Worm (Caenorhabditis elegans): ENCODE data around the gene ZK418.10.

DNA sequence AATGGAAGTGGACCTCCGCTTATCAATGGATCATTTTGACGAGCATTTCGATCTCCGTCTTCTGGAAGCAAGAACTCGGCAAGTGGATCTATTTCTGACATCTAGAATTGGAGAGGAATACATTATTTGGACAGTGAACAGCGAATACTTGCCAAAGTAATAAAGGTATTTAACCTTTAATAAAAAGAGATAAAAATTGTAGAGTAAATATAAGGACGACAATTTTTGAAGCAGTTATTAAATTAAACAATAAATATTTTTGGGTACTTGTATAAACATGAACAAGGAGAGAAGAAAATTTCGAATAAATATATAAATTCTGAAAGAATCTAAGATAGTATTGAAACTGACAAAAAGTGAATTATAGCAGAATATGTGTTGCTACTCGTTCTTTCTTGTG, 18.0 kb downstream of the ZK418.10 start, which contains the start of gene lin-37:
- no peak for TF ChIP-seq hlh-13 (GFP tag; optimal IDR thresholded peaks at IDR 0.05)
- no peak for TF ChIP-seq fkh-10 (GFP tag; optimal IDR thresholded peaks at IDR 0.05)
- no peak for TF ChIP-seq unc-55 (GFP tag; optimal IDR thresholded peaks at IDR 0.05)
- no peak for TF ChIP-seq rnt-1 (tag; optimal IDR thresholded peaks at IDR 0.05)
- no peak for TF ChIP-seq tbx-2 (tag; optimal IDR thresholded peaks at IDR 0.05)
- no peak for TF ChIP-seq sox-4 (tag; optimal IDR thresholded peaks at IDR 0.05)
- no peak for TF ChIP-seq pha-4 (tag; optimal IDR thresholded peaks at IDR 0.05)
- TF ChIP-seq unc-86 (tag; optimal IDR thresholded peaks at IDR 0.05) = no peak
- no peak for TF ChIP-seq unc-3 (GFP tag; conservative IDR thresholded peaks at IDR 0.05)
- TF ChIP-seq unc-3 (tag; optimal IDR thresholded peaks at IDR 0.05) = no peak
- no peak for TF ChIP-seq F13H6.1 (tag; optimal IDR thresholded peaks at IDR 0.05)
- TF ChIP-seq ceh-14 (tag; optimal IDR thresholded peaks at IDR 0.05) = no peak
